Fruit fly (Drosophila melanogaster) whole organism: ENCODE data around the gene rost.

Experiments used
- CG8478 ChIP-seq: fragments of >200 bp; optimal IDR thresholded peaks from 2 replicates; lab custom pipeline; 2018; ENCODE audit warnings: inconsistent platforms
- EcR ChIP-seq, 2 experiments: fragments of >200 bp; optimal IDR thresholded peaks; 2 replicates each; lab custom pipeline; 2017; ENCODE audit warnings: missing biosample characterization in 2 of 2, missing genetic modification characterization in 2 of 2, missing genetic modification reagents in 2 of 2
- pan ChIP-seq: fragments of >200 bp; optimal IDR thresholded peaks from 2 replicates; lab custom pipeline; 2017
- psq ChIP-seq: fragments of >200 bp; optimal IDR thresholded peaks from 2 replicates; lab custom pipeline; 2017
- usp ChIP-seq: fragments of >200 bp; optimal IDR thresholded peaks from 2 replicates; lab custom pipeline; 2017; ENCODE audit warnings: missing biosample characterization, missing genetic modification characterization, mixed read lengths

Gene rost

DNA sequence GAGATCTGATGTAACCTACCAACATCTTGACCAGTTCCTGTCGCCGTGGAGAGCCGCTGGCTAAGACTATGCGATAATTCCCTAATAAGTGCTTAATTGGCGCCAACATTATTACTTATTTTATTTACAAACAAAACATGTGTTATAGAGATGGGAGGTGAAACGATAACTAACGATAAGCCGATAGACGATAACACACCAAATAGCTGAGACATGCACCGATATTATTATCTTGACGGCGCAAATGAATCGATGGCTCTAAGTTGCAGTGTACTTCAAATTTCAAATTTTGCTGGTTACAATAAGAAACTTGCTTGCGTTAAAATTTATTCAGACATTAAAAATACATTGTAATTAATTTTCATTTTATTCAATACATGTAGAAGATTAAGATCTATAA lies 46.2 kb downstream of the rost start, which contains the start of gene CG9515:
TSS of gene CG9515 (minus strand) at position 148 of the 400 bp plus-strand sequence.
- no peak for TF ChIP-seq usp (GFP tag; lab: Kevin White, UChicago)

DNA sequence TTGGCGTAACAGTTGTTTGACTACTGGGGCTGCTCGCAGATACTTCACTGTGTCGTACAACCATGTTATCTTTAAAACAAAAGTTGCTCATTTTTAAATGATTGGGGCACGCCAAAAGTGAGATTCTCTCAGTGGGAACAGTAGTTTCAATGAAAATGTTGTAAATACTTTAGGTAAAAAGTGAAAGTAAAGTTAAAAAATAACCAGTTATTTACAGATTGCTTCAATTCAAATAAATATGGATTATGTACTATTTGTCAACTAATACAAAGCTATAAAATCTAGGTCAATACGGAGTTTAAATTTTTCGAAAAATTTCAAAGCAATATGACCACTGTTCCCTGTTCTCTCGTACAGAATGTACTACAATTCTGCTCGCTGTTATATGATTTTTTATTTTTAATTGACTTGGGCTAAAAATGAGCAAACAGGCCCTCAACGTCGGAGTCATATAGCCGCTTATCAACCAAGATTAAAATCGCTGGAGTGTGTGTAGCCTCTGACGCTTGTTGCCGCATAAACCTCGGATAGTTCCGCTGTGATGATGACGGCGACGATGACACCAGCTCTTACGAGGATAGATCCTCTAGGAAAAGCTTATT lies 47.5 kb downstream of the rost start, which contains the start of gene Argl:
TSS of gene Argl (minus strand) at position 370 of the 602 bp plus-strand sequence.
- TF ChIP-seq usp (GFP tag; lab: Kevin White, UChicago) (no peak), CG8478 (lab: Kevin White, UChicago) (no peak), psq (lab: Kevin White, UChicago) (no peak), EcR (GFP tag; optimal IDR thresholded peaks at IDR 0.05; lab: Kevin White, UChicago) (no peak)

- TF ChIP-seq usp (GFP tag; lab: Kevin White, UChicago) (no peak), EcR (GFP tag; optimal IDR thresholded peaks at IDR 0.05; lab: Kevin White, UChicago) (no peak), psq (lab: Kevin White, UChicago) (no peak), pan (lab: Kevin White, UChicago) (no peak)
Measured at dm6 chr2L:8940680-8941079, 48.7 kb downstream of the rost start.

DNA sequence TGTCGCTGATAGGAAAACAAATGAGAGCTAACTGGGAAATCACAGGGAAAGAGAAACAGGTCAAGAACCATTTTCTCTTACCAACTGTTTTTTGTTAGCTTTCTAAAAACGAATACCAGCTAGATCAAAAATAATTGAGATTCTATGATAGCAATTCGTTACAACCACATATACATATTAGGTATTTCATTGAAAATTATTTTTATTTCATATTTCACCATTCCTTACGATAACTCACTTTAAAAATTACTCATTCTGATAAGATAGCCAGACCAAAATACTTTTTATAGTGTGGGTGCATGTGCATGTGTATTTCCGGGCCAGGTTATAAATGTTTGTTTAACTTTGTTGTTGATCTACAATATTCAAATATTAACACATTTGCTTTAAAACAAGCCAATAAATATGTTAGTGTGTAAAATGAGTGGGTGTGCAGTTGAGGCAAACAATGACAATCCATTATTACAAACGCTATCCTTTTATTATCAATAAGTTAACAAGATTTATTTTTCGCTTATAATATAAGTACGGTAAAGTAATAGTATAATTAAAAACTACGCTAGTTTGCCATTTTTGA lies 51.4 kb downstream of the rost start:
- no peak for TF ChIP-seq pan (lab: Kevin White, UChicago)
- TF ChIP-seq CG8478 (lab: Kevin White, UChicago): no peak

DNA sequence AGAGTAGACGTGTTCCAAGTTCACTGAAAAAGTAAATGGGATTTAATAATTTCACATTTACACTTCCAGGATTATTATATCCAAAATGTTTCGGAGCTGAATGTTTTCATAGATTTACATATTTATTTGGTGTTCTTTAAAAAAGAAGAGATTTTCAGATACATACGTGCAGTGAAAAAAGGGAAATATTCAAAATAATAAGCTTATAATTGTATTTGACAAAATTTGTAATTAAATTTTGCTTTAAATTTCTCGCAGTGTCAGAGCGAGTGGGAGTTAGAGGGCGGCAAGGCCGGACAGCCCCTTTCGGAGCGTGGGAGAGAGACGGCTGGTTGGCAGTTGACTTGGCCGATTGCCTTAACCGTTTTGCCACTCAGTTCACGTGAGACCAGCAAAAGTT lies 52.3 kb downstream of the rost start, which contains the start of gene Tsp29Fb:
TSS of gene Tsp29Fb (plus strand) at position 388 of the 400 bp plus-strand sequence.
- TF ChIP-seq usp (GFP tag; lab: Kevin White, UChicago): no peak
- no peak for TF ChIP-seq EcR (GFP tag; optimal IDR thresholded peaks at IDR 0.05; lab: Kevin White, UChicago)
